Worm (Caenorhabditis elegans) whole organism, young adult: ENCODE results near the gene ears-2.

Experiments
- F39B2.1 ChIP-seq: fragments of 200-800 bp; sonication (Bioruptor generic); IDR thresholded peaks from 2 replicates; pipeline ENCODE4 v1.3.6; 2022; ENCODE audit warnings: missing genetic modification reagents, missing genetic modification characterization, missing compliant biosample characterization
- Y56A3A.18 ChIP-seq: fragments of 200-800 bp; sonication (Bioruptor generic); IDR thresholded peaks from 2 replicates; pipeline ENCODE4 v1.3.6; 2022; ENCODE audit warnings: missing genetic modification reagents, missing genetic modification characterization, missing compliant biosample characterization
- ceh-27 ChIP-seq: fragments of 200-800 bp; sonication (Bioruptor generic); optimal IDR thresholded peaks from 2 replicates; lab custom pipeline; 2018; ENCODE audit warnings: mild to moderate bottlenecking, missing genetic modification characterization, moderate library complexity, missing compliant biosample characterization
- ceh-40 ChIP-seq: fragments of 200-800 bp; sonication (Bioruptor generic); IDR thresholded peaks from 2 replicates; pipeline ENCODE4 v1.3.6; 2022; ENCODE audit warnings: missing genetic modification characterization, missing compliant biosample characterization
- lin-54 ChIP-seq: fragments of 200-800 bp; sonication (Bioruptor generic); optimal IDR thresholded peaks from 2 replicates; lab custom pipeline; 2018; ENCODE audit warnings: mild to moderate bottlenecking, missing genetic modification characterization, missing compliant biosample characterization
- nfyb-1 ChIP-seq: fragments of 200-800 bp; sonication (Bioruptor generic); IDR thresholded peaks from 2 replicates; pipeline ENCODE4 v1.3.6; 2022; ENCODE audit warnings: missing genetic modification reagents, missing genetic modification characterization, missing compliant biosample characterization

DNA sequence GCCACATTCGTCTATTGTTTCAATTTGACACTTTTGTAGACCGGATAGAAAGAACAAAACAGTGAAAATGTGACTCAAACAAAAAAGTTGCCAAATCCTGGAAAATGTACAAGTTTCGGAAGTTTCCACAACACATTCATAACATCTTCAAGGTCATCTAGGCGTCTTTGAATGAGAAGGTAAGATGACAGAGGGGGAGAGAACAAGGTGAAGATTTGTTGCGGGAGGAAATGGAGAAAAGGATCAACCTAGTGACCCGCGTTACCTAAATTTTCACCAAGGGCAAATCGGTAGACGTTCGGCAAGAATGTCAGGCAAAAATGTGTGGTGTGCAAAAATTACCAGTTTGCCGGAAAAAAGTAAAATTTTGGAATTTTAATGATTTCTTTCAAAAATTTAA, 12.5 kb downstream of the ears-2 start:
- TF ChIP-seq ceh-40 (GFP tag; lab: Robert Waterston, UW) (no peak), nfyb-1 (GFP tag; lab: Robert Waterston, UW) (no peak), lin-54 (GFP tag; lab: Kevin White, UChicago) (no peak), F39B2.1 (no peak), ceh-27 (GFP tag; lab: Kevin White, UChicago) (no peak), Y56A3A.18 (GFP tag; lab: Robert Waterston, UW) (no peak)
